Fruit fly (Drosophila melanogaster): ENCODE results near the gene IntS11.

IntS11 gene

DNA sequence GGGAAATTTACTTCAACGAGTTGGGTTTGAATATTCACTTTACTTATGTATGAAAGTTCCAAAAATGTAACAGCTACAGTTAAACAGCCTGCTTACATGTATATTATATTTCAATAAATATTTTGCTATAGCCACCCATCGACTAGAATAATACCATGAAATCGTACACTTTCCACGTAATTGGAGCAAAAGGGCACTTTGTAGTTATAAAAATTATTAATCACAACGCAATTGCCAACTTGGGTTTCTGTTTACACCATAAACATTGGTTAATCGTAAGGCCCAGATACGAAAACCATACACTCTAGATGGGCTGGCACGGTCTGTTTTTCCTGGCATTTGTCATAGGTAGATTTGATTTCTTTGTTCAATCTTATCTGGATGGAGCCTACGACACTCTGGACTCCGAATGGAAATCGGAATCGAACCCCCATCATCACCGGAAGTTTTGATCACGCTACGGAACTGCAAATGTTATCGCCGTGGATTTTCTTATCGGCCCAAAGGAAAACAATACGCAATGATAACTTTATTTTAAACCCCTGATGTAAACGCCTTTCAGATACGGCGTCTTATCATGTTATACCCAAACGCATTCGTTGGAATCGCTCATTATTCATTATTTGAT is 35.4 kb downstream of the IntS11 start, which contains the start of gene fig:
Gene fig (minus strand): TSS at position 51 of the 628 bp plus-strand sequence.
- TF ChIP-seq eve (GFP tag; optimal IDR thresholded peaks at IDR 0.05), result peak in 1 of 2 experiments; percentile 19
- peak; percentile 19 for TF ChIP-seq CG10543 (GFP tag; optimal IDR thresholded peaks at IDR 0.05)
- TF ChIP-seq psq (GFP tag; optimal IDR thresholded peaks at IDR 0.05), result no peak
- 0 out of 3 replicates have a peak, but pooled peaks have one; percentile 22 for TF ChIP-seq z (GFP tag; IDR thresholded peaks at IDR 0.05)
- 0 out of 2 replicates have a peak, but pooled peaks have one; percentile 27 for TF ChIP-seq aop (GFP tag; IDR thresholded peaks at IDR 0.05)
- TF ChIP-seq CG8290 (GFP tag; optimal IDR thresholded peaks at IDR 0.05), result no peak
- TF ChIP-seq CG8290 (tag; optimal IDR thresholded peaks at IDR 0.05), result peak in 1 of 2 experiments; percentile 19
- TF ChIP-seq sug (tag; optimal IDR thresholded peaks at IDR 0.05), result peak; percentile 86
- TF ChIP-seq Hmr (GFP tag; optimal IDR thresholded peaks at IDR 0.05), result peak; percentile 4
- peak; percentile 46 for TF ChIP-seq CG12769 (tag; optimal IDR thresholded peaks at IDR 0.05)
- TF ChIP-seq cwo (GFP tag; optimal IDR thresholded peaks at IDR 0.05), result peak; percentile 26
- TF ChIP-seq mirr (GFP tag; optimal IDR thresholded peaks at IDR 0.05), result peak; percentile 64
- TF ChIP-seq sd (tag; optimal IDR thresholded peaks at IDR 0.05), result peak; percentile 18
- TF ChIP-seq Kr (GFP tag; optimal IDR thresholded peaks at IDR 0.05), result no peak
- no peak for TF ChIP-seq al (GFP tag; IDR thresholded peaks at IDR 0.05)
- peak; percentile 66 for TF ChIP-seq CG34376 (GFP tag; optimal IDR thresholded peaks at IDR 0.05)
- no peak for TF ChIP-seq Elba2 (GFP tag; optimal IDR thresholded peaks at IDR 0.05)
- TF ChIP-seq Mrtf (GFP tag; IDR thresholded peaks at IDR 0.05), result no peak
- TF ChIP-seq cato (GFP tag; optimal IDR thresholded peaks at IDR 0.05; ENCODE audit: borderline replicate concordance), result no peak
- no peak for TF ChIP-seq Sry-δ (GFP tag; optimal IDR thresholded peaks at IDR 0.05)
- TF ChIP-seq sens-2 (GFP tag; IDR thresholded peaks at IDR 0.05), result 0 out of 2 replicates have a peak, but pooled peaks have one; percentile 6
- peak; percentile 78 for TF ChIP-seq exex (tag; optimal IDR thresholded peaks at IDR 0.05)
- TF ChIP-seq ATbp (GFP tag; optimal IDR thresholded peaks at IDR 0.05), result no peak
- TF ChIP-seq Pdp1 (GFP tag; optimal IDR thresholded peaks at IDR 0.05), result peak in 1 of 2 experiments; percentile 42
- TF ChIP-seq prd (optimal IDR thresholded peaks at IDR 0.05), result no peak
- TF ChIP-seq prd (GFP tag; IDR thresholded peaks at IDR 0.05), result no peak
- TF ChIP-seq GATAe (GFP tag; conservative IDR thresholded peaks at IDR 0.05), result 0 out of 2 replicates have a peak, but pooled peaks have one; percentile 23
- TF ChIP-seq CG32772 (GFP tag; IDR thresholded peaks at IDR 0.05), result no peak
- peak; percentile 86 for TF ChIP-seq grn (GFP tag; optimal IDR thresholded peaks at IDR 0.05)
- peak; percentile 35 for TF ChIP-seq lab (GFP tag; optimal IDR thresholded peaks at IDR 0.05)
- TF ChIP-seq Med (GFP tag), result peak; percentile 13
- peak; percentile 9 for TF ChIP-seq CG18599 (GFP tag; optimal IDR thresholded peaks at IDR 0.05)
- TF ChIP-seq HmgZ (tag; optimal IDR thresholded peaks at IDR 0.05), result peak; percentile 4
- no peak for TF ChIP-seq CG6854 (GFP tag; optimal IDR thresholded peaks at IDR 0.05)
- 0 out of 4 replicates have a peak, but pooled peaks have one; percentile 9 for TF ChIP-seq chinmo (GFP tag; IDR thresholded peaks at IDR 0.05; ENCODE audit: partially characterized antibody)
- no peak for TF ChIP-seq CG11504 (tag; optimal IDR thresholded peaks at IDR 0.05)

- no peak for TF ChIP-seq HLHmδ (GFP tag; optimal IDR thresholded peaks at IDR 0.05)
- no peak for TF ChIP-seq Mes4 (GFP tag; optimal IDR thresholded peaks at IDR 0.05)
- TF ChIP-seq CG10462 (GFP tag; optimal IDR thresholded peaks at IDR 0.05), result no peak
- peak; percentile 9 for TF ChIP-seq odd (GFP tag; optimal IDR thresholded peaks at IDR 0.05)
- TF ChIP-seq CG1602 (GFP tag; optimal IDR thresholded peaks at IDR 0.05), result no peak
- TF ChIP-seq CG7839 (tag; optimal IDR thresholded peaks at IDR 0.05), result no peak
- peak; percentile 86 for TF ChIP-seq Med (GFP tag)
- TF ChIP-seq dm (GFP tag; optimal IDR thresholded peaks at IDR 0.05), result no peak
- TF ChIP-seq CG12769 (tag; optimal IDR thresholded peaks at IDR 0.05), result peak; percentile 80
- TF ChIP-seq CG2678 (tag; optimal IDR thresholded peaks at IDR 0.05), result no peak
- peak; percentile 58 for TF ChIP-seq grn (GFP tag; optimal IDR thresholded peaks at IDR 0.05)
- peak in 1 of 2 experiments; percentile 56 for TF ChIP-seq Hr78 (GFP tag; optimal IDR thresholded peaks at IDR 0.05)
- no peak for TF ChIP-seq CG2120 (GFP tag; optimal IDR thresholded peaks at IDR 0.05)
- TF ChIP-seq abd-A (tag; optimal IDR thresholded peaks at IDR 0.05), result no peak
- no peak for TF ChIP-seq en (GFP tag; optimal IDR thresholded peaks at IDR 0.05)
- no peak for TF ChIP-seq CG16815 (GFP tag; optimal IDR thresholded peaks at IDR 0.05)
- peak; percentile 2 for TF ChIP-seq Sox100B (GFP tag; optimal IDR thresholded peaks at IDR 0.05)
Measured at dm6 chr3R:29781874-29782273, 36.7 kb downstream of the IntS11 start.

Measured in whole organism, embryonic.